In the genomic region with DNA sequence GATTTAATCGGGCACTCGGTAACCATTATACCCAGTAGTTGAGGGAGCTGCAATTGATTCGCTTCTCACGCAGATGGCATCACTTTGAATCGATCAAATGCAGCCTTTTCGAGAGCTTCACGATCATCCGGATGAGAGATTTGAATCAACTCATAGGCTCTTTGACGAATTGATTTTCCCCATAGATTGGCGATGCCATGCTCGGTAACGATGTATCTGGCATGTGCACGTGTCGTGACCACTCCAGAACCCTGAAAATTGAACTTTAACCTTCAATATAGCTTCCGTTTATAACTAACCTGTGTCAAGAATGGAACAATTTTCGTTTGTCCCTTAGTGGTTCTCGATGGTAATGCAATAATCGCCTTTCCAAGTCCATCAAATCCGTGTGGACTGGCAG, we compare ENCODE assay signal across 2 worm cellular contexts.
TF ChIP-seq lines count a peak whose summit lies in the region.

No protein-coding gene starts in this region.

TF ChIP-seq in whole organism, L3 larva, 47 proteins besides CTCF, POLR2A, EP300 and RAD21:
- TF ChIP-seq zag-1 (tag; optimal IDR thresholded peaks at IDR 0.05; lab: Kevin White, UChicago) = no peak
- peak; percentile 50 for TF ChIP-seq ama-1 (optimal IDR thresholded peaks at IDR 0.05; lab: Kevin White, UChicago)

TF ChIP-seq in whole organism, L4 larva, 104 proteins besides CTCF, POLR2A, EP300 and RAD21:
- TF ChIP-seq nhr-11 (tag; optimal IDR thresholded peaks at IDR 0.05; lab: Kevin White, UChicago) = no peak
- no peak for TF ChIP-seq duxl-1 (tag; optimal IDR thresholded peaks at IDR 0.05; lab: Kevin White, UChicago; ENCODE audit: poor library complexity)
- TF ChIP-seq nhr-28 (tag; optimal IDR thresholded peaks at IDR 0.05; lab: Kevin White, UChicago) = no peak
- 0 out of 2 replicates have a peak, but pooled peaks have one; percentile 24 for TF ChIP-seq T26A8.4 (GFP tag; IDR thresholded peaks at IDR 0.05; lab: Robert Waterston, UW)
- TF ChIP-seq madf-9 (GFP tag; conservative IDR thresholded peaks at IDR 0.05; lab: Robert Waterston, UW) = no peak
- TF ChIP-seq gei-8 (GFP tag; optimal IDR thresholded peaks at IDR 0.05; lab: Kevin White, UChicago) = no peak
- no peak for TF ChIP-seq php-3 (GFP tag; IDR thresholded peaks at IDR 0.05; lab: Robert Waterston, UW)
- TF ChIP-seq unc-62 (GFP tag; optimal IDR thresholded peaks at IDR 0.05 in 1 of 2; lab: Kevin White, UChicago) = peak in 1 of 2 experiments; percentile 52
- no peak for TF ChIP-seq unc-62 (tag; optimal IDR thresholded peaks at IDR 0.05; lab: Kevin White, UChicago)
